Worm (Caenorhabditis elegans) whole organism, mixed stage, embryonic: ENCODE measurements around the gene T23B5.4.
"Not testable (repeated sequence)": the region's sequence is repeated elsewhere in the genome, so short reads cannot be mapped to it uniquely, and the experiment has no call there.

Source experiments
- M03D4.4 ChIP-seq: sonication (generic microtip); optimal IDR thresholded peaks from 2 replicates; lab custom pipeline; 2017; ENCODE audit warnings: mild to moderate bottlenecking, missing genetic modification characterization, missing compliant biosample characterization
- bed-3 ChIP-seq: fragments of 200-800 bp; sonication (Bioruptor generic); optimal IDR thresholded peaks from 3 replicates; lab custom pipeline; 2018; ENCODE audit warnings: mild to moderate bottlenecking, missing genetic modification characterization, moderate library complexity, missing compliant biosample characterization
- blmp-1 ChIP-seq: fragments of 150-350 bp; optimal IDR thresholded peaks from 2 replicates; lab custom pipeline; 2014; ENCODE audit warnings: missing biosample characterization, missing genetic modification characterization
- ceh-39 ChIP-seq: fragments of 150-350 bp; optimal IDR thresholded peaks from 2 replicates; lab custom pipeline; 2014; ENCODE audit warnings: missing biosample characterization, missing genetic modification characterization
- ceh-43 ChIP-seq: fragments of 200-800 bp; sonication (Bioruptor generic); optimal IDR thresholded peaks from 2 replicates; lab custom pipeline; 2018; ENCODE audit warnings: mild to moderate bottlenecking, missing genetic modification characterization, moderate library complexity, missing compliant biosample characterization
- ceh-83 ChIP-seq: fragments of 200-800 bp; sonication (Bioruptor generic); optimal IDR thresholded peaks from 2 replicates; lab custom pipeline; 2018; ENCODE audit warnings: mild to moderate bottlenecking, missing genetic modification characterization, missing compliant biosample characterization
- ces-1 ChIP-seq: fragments of 150-350 bp; optimal IDR thresholded peaks from 2 replicates; lab custom pipeline; 2014; ENCODE audit warnings: missing biosample characterization, missing genetic modification reagents, missing genetic modification characterization
- cnd-1 ChIP-seq: fragments of 200-800 bp; sonication (Bioruptor generic); optimal IDR thresholded peaks from 2 replicates; lab custom pipeline; 2018; ENCODE audit warnings: mild to moderate bottlenecking, missing genetic modification characterization, missing compliant biosample characterization
- drap-1 ChIP-seq: fragments of 200-800 bp; sonication (Bioruptor generic); optimal IDR thresholded peaks from 3 replicates; lab custom pipeline; 2018; ENCODE audit warnings: mild to moderate bottlenecking, missing genetic modification characterization, missing compliant biosample characterization
- elt-1 ChIP-seq: sonication (generic microtip); optimal IDR thresholded peaks from 2 replicates; lab custom pipeline; 2017; ENCODE audit warnings: missing genetic modification characterization, mild to moderate bottlenecking, missing compliant biosample characterization, antibody characterized with exemption, moderate library complexity, borderline replicate concordance; ENCODE audit not compliant: insufficient read depth
- elt-3 ChIP-seq: fragments of 150-350 bp; optimal IDR thresholded peaks from 2 replicates; lab custom pipeline; 2014; ENCODE audit warnings: missing biosample characterization, missing genetic modification characterization
- flh-1 ChIP-seq: fragments of 200-800 bp; sonication (Bioruptor generic); optimal IDR thresholded peaks from 2 replicates; lab custom pipeline; 2018; ENCODE audit warnings: mild to moderate bottlenecking, missing genetic modification characterization, moderate library complexity, missing compliant biosample characterization
- ham-2 ChIP-seq: fragments of 200-800 bp; sonication (Bioruptor generic); optimal IDR thresholded peaks from 2 replicates; lab custom pipeline; 2018; ENCODE audit warnings: mild to moderate bottlenecking, missing genetic modification characterization, missing compliant biosample characterization
- hlh-1 ChIP-seq: fragments of 150-350 bp; optimal IDR thresholded peaks from 2 replicates; lab custom pipeline; 2014; ENCODE audit warnings: missing biosample characterization, missing genetic modification reagents, missing genetic modification characterization
- lin-32 ChIP-seq: fragments of 200-800 bp; sonication (Bioruptor generic); optimal IDR thresholded peaks from 2 replicates; lab custom pipeline; 2018; ENCODE audit warnings: mild to moderate bottlenecking, missing genetic modification characterization, missing compliant biosample characterization
- lsy-2 ChIP-seq: fragments of 150-350 bp; optimal IDR thresholded peaks from 2 replicates; lab custom pipeline; 2014; ENCODE audit warnings: missing biosample characterization, missing genetic modification characterization
- mep-1 ChIP-seq: fragments of 150-350 bp; optimal IDR thresholded peaks from 2 replicates; lab custom pipeline; 2017; ENCODE audit warnings: missing biosample characterization, missing genetic modification reagents, missing genetic modification characterization, inconsistent platforms
- nhr-12 ChIP-seq: fragments of 150-350 bp; optimal IDR thresholded peaks from 2 replicates; lab custom pipeline; 2014; ENCODE audit warnings: missing biosample characterization, missing genetic modification characterization
- nhr-2 ChIP-seq: fragments of 150-350 bp; optimal IDR thresholded peaks from 2 replicates; lab custom pipeline; 2014; ENCODE audit warnings: missing biosample characterization, missing genetic modification characterization
- nhr-237 ChIP-seq: fragments of 150-350 bp; optimal IDR thresholded peaks from 2 replicates; lab custom pipeline; 2014; ENCODE audit warnings: missing biosample characterization, missing genetic modification characterization
- nhr-76 ChIP-seq: sonication (generic microtip); optimal IDR thresholded peaks from 2 replicates; lab custom pipeline; 2017; ENCODE audit warnings: missing biosample characterization, missing genetic modification characterization
- pha-4 ChIP-seq: fragments of 150-350 bp; optimal IDR thresholded peaks from 2 replicates; lab custom pipeline; 2018; ENCODE audit warnings: missing biosample characterization, missing genetic modification reagents, missing genetic modification characterization
- snpc-4 ChIP-seq: fragments of 150-350 bp; optimal IDR thresholded peaks from 2 replicates; lab custom pipeline; 2014; ENCODE audit warnings: missing biosample characterization, missing genetic modification characterization
- tbx-8 ChIP-seq: fragments of 200-800 bp; sonication (Bioruptor generic); optimal IDR thresholded peaks from 2 replicates; lab custom pipeline; 2018; ENCODE audit warnings: mild to moderate bottlenecking, missing genetic modification characterization, moderate library complexity, missing compliant biosample characterization
- unc-39 ChIP-seq: fragments of 150-350 bp; optimal IDR thresholded peaks from 2 replicates; lab custom pipeline; 2014; ENCODE audit warnings: missing biosample characterization, missing genetic modification characterization
- unc-62 ChIP-seq: fragments of 150-350 bp; optimal IDR thresholded peaks from 2 replicates; lab custom pipeline; 2014; ENCODE audit warnings: missing biosample characterization, missing genetic modification reagents, missing genetic modification characterization
- zip-8 ChIP-seq: fragments of 150-350 bp; optimal IDR thresholded peaks from 2 replicates; lab custom pipeline; 2014; ENCODE audit warnings: missing biosample characterization, missing genetic modification characterization
- ztf-11 ChIP-seq: fragments of 150-350 bp; optimal IDR thresholded peaks from 2 replicates; lab custom pipeline; 2014; ENCODE audit warnings: missing biosample characterization, missing genetic modification characterization

T23B5.4 gene

ce11 chrIV:12677137-12677536 lies 2.3 kb downstream of the T23B5.4 start, which contains the start of gene T23B5.6:
TSS of gene T23B5.6 (minus strand) at chrIV:12677237.
- TF ChIP-seq pha-4 (tag; lab: Kevin White, UChicago); mep-1 (tag; lab: Kevin White, UChicago); ces-1 (GFP tag; lab: Kevin White, UChicago): not testable (repeated sequence)

ce11 chrIV:12684341-12684740 lies 9.5 kb downstream of the T23B5.4 start, which contains the start of gene prmt-9:
TSS of gene prmt-9 (minus strand) at chrIV:12684378.
- TF ChIP-seq nhr-2 (no peak), lsy-2 (tag; lab: Kevin White, UChicago) (no peak), nhr-237 (tag; lab: Kevin White, UChicago) (no peak), snpc-4 (no peak), bed-3 (GFP tag; lab: Kevin White, UChicago) (no peak), elt-3 (tag; lab: Kevin White, UChicago) (no peak), unc-62 (no peak), elt-1 (no peak), tbx-8 (GFP tag; lab: Kevin White, UChicago) (no peak), hlh-1 (tag; lab: Kevin White, UChicago) (no peak), zip-8 (tag; lab: Kevin White, UChicago) (no peak)

DNA sequence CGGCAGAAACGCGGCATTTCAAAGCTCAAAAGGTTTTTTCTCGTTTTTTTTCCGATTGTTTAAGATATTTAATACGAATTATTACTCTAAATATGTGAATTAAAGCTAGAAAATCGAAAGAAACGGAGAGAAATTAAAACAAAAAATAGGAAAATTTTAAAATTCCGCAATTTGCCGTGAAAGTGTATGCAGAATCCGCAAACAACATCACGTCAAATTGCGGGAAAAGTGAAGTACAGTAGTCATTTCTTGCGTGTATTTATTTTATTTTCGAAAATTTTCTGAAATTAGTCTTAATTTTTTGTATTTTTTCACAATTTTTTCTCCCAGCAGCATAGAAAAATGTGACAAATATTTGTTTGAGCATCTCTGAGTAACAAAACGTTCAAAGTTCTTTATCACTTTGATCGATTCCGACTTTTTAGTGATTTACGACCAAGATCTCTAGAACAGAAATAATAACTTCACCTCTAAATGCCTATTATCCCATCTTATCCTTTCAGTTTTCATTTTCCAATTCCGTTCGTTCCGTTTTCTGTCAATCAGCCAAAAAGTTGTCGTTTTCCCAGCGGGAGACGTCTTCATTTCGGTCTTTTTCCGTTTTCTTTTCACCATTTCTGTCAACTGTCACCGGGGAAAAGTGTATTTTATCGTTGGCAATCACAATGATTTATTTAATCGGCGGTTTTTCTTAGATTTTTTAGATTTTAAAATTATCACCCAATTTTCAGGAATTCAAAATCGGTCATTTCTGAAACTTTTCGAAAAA lies 10.2 kb downstream of the T23B5.4 start:
- peak; percentile 5 for TF ChIP-seq blmp-1 (tag; lab: Kevin White, UChicago)
- TF ChIP-seq drap-1 (GFP tag; lab: Kevin White, UChicago): no peak

- peak; percentile 20 for TF ChIP-seq ces-1 (GFP tag; lab: Kevin White, UChicago)
- no peak for TF ChIP-seq blmp-1 (tag; lab: Kevin White, UChicago)
- TF ChIP-seq nhr-12 (tag; lab: Kevin White, UChicago): no peak
- no peak for TF ChIP-seq nhr-76 (tag; lab: Kevin White, UChicago)
- no peak for TF ChIP-seq tbx-8 (GFP tag; lab: Kevin White, UChicago)
- TF ChIP-seq elt-1: no peak
- TF ChIP-seq ham-2: no peak
- TF ChIP-seq hlh-1 (tag; lab: Kevin White, UChicago): peak; percentile 58
- TF ChIP-seq elt-3 (tag; lab: Kevin White, UChicago): no peak
- no peak for TF ChIP-seq pha-4 (tag; lab: Kevin White, UChicago)
- TF ChIP-seq lsy-2 (tag; lab: Kevin White, UChicago): no peak
- TF ChIP-seq nhr-2: peak; percentile 46
- no peak for TF ChIP-seq drap-1 (GFP tag; lab: Kevin White, UChicago)
- peak; percentile 30 for TF ChIP-seq mep-1 (tag; lab: Kevin White, UChicago)
- no peak for TF ChIP-seq nhr-237 (tag; lab: Kevin White, UChicago)
- no peak for TF ChIP-seq ztf-11 (tag; lab: Kevin White, UChicago)
- peak; percentile 75 for TF ChIP-seq lin-32 (GFP tag; lab: Kevin White, UChicago)
- TF ChIP-seq ceh-39 (tag; lab: Kevin White, UChicago): no peak
- no peak for TF ChIP-seq ceh-83 (GFP tag; lab: Kevin White, UChicago)
- TF ChIP-seq cnd-1: peak; percentile 85
- peak; percentile 70 for TF ChIP-seq unc-62
- TF ChIP-seq bed-3 (GFP tag; lab: Kevin White, UChicago): no peak
Observed at ce11 chrIV:12685827-12686226, 11.0 kb downstream of the T23B5.4 start.

- no peak for TF ChIP-seq flh-1 (GFP tag; lab: Kevin White, UChicago)
- TF ChIP-seq hlh-1 (tag; lab: Kevin White, UChicago): no peak
- TF ChIP-seq unc-39 (tag; lab: Kevin White, UChicago): no peak
- TF ChIP-seq ham-2: no peak
- TF ChIP-seq nhr-237 (tag; lab: Kevin White, UChicago): no peak
- TF ChIP-seq ceh-43 (GFP tag; lab: Kevin White, UChicago): no peak
- TF ChIP-seq M03D4.4 (tag; lab: Kevin White, UChicago): no peak
Observed at ce11 chrIV:12688370-12688769, 13.6 kb downstream of the T23B5.4 start, which contains the start of gene T23B5.3. TSS of gene T23B5.3 (plus strand) at chrIV:12688670.

DNA sequence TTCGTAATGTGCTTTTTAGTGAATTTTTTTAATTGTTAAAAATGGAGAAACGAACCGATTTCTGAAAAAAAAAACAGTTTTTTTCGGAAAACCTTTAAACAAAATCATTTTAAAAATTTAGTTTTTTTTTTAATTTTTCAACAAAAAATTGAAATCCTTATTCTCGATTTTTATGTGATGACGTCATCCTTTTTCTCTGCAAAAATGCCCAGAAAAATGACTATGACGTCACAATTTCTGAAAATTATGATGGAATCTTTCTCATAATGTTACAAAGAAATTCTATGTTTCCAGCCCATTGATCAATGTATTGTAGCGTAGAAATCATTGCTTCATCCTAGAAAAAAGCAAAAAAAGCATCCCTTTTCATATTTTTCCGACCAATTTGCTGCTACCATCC lies 14.5 kb downstream of the T23B5.4 start:
- TF ChIP-seq zip-8 (tag; lab: Kevin White, UChicago): peak; percentile 100
- TF ChIP-seq blmp-1 (tag; lab: Kevin White, UChicago): no peak
